Fruit fly (Drosophila melanogaster) whole organism, larva: Measurements from ENCODE around the gene Phyhd1.

ENCODE experiments used
- noc ChIP-seq: fragments of 200-800 bp; sonication (Bioruptor generic); optimal IDR thresholded peaks from 3 replicates; lab custom pipeline; 2019; ENCODE audit warnings: missing biosample characterization, mild to moderate bottlenecking, missing genetic modification characterization, moderate library complexity

Gene Phyhd1

dm6 chr3R:10656578-10656977 is 24.1 kb downstream of the Phyhd1 start:
- TF ChIP-seq noc (tag; lab: Kevin White, UChicago) = no peak

- TF ChIP-seq noc (tag; lab: Kevin White, UChicago) = no peak
These were observed 24.8 kb downstream of the Phyhd1 start for dm6 chr3R:10655968-10656367.

DNA sequence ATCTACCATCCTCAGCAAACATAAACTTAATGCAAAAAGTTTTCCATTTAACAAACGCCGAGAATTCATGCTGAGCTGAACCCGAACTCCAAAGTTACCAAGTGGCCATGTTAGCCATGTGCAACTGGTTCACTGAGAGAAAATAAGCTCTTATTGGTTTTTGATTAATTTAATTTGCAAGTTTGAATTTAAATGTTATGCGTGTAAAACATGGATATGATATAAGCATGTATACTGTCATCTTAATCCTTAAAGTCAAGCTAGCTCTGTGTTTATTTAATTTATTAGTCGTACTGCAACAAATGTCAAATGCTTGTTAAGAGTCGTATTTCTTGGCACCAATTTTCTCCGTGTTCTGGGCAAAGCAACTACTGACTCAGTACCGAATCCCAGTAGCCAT is 26.1 kb downstream of the Phyhd1 start:
- TF ChIP-seq noc (tag; lab: Kevin White, UChicago) = no peak

DNA sequence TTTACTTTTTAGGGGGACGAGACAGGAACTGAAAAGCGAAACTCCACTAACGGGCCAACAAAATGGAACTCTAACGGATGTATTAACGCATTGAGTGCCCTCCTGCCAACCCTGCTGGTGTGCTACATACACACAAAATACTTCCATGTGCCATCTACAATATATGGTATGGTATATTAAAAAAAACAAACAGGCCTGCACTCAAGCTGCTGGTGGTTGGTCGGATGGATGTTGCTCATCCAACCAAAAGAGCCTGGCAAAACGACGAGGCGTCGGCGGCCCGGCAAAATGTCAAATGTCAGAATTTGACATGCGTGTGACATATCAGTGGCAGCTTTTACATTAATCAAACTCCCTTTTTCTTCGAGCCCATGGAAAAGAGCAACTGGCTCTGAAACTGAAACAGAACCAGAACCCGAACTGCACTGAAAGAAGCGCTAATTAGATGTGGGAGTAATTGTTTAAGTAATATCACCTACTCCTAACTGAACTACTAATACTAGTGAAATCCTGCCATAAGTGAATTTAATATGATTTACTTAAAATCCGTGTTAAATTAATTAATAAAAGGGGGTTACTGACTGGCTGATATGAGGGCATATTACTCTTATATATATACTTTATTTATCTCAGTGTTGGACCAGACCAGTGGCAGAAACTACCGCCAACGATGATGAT is 29.9 kb downstream of the Phyhd1 start:
- no peak for TF ChIP-seq noc (tag; lab: Kevin White, UChicago)

dm6 chr3R:10648556-10649181 is 32.1 kb downstream of the Phyhd1 start:
- TF ChIP-seq noc (tag; lab: Kevin White, UChicago) = no peak

dm6 chr3R:10647171-10647570 is 33.6 kb downstream of the Phyhd1 start:
- TF ChIP-seq noc (tag; lab: Kevin White, UChicago) = no peak

- no peak for TF ChIP-seq noc (tag; lab: Kevin White, UChicago)
These were observed 35.2 kb downstream of the Phyhd1 start for dm6 chr3R:10645508-10645907.

dm6 chr3R:10643077-10643784 is 37.5 kb downstream of the Phyhd1 start:
- TF ChIP-seq noc (tag; lab: Kevin White, UChicago) = peak; percentile 90

DNA sequence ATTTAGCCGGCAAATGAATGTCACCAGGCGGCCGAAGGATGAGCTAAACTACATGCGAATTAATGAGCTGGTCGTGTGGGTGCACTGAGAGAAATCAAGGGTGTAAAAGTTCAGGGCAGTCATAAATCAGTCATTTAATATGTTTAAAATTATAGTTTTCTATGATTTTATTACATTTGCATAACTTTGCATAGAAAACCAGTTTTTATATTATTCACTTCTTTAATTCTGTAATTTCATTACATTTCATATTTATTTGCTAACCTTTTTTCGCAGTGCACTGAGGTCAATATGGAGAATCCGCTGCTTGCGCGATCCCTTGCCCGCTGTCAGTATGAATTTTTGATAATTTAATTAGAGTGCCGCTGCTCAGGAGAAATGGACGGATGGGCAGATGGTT is 39.4 kb downstream of the Phyhd1 start:
- no peak for TF ChIP-seq noc (tag; lab: Kevin White, UChicago)

DNA sequence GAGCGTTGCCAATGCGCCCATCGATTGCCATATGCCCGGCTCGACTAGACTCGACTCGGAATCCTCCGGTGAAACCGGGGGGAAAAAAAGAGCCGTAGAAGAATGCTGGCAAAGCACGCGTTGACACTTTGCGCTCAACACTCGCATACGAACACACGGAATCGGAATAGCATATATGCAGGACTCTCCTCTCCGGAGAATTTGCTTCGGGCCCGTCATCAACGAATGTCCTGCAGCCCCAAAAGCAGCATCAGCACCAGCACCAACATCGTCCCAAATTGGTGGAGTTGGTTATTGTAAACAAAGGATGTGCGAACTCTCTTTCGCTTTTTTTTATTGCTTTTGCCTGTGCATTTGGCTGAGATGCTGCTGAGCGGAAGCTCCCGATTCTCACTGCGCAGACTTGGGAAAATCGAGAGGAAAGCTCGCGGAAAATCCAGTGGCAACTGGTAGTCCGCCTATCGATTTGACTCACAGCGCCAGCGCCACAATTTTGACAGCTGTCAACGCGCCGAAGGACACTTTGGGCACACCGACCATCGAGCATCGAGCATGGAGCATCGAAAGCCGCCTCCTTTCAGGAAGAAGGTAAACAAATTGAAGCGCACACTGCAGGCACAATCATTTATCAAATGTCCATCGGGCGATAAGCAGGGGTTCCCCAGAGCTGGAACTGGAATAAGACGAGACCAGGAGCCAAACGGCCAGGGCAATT is 40.0 kb downstream of the Phyhd1 start:
- TF ChIP-seq noc (tag; lab: Kevin White, UChicago) = no peak

DNA sequence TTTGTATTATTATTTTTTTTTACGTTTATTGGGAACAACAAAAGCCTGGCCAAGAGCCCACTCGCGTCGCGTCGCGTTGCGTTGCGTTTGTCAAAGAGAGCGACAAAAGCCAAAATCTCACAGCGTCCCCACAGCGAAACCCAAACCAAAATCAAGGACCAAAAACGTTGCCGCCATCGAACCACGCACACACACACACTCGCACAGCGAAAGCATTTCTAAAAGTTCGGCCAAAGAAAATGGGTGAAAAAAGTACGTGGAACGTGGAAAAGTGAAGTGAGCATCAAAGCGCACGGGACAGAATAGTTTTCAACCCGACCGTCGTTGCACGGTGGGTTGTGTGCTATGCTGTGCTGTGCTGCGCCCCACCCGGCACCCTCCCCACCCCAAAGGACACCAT is 41.3 kb downstream of the Phyhd1 start, which contains the start of gene hth:
hth (minus strand) TSS at position 101 of the 400 bp plus-strand sequence.
- no peak for TF ChIP-seq noc (tag; lab: Kevin White, UChicago)

- no peak for TF ChIP-seq noc (tag; lab: Kevin White, UChicago)
These were observed 41.9 kb downstream of the Phyhd1 start for dm6 chr3R:10638641-10639348.

DNA sequence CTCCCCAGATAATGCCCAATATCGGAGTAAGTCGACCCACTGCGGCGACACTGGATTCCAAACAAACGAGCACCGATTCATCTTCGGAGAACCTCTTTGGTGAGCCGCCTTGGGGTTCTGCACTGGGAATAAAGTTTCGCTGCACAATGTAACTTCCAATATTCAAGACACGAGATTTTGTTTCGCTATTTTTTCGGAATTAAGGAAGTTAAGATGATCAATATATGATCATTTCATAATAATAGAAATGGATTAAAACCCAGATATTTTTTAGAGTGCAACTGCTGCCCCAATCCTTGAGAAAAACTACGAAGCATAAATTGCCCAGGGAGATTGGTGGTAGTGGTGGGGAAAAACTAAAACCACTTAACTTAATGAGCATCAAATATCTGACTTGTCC is 44.7 kb downstream of the Phyhd1 start:
- TF ChIP-seq noc (tag; lab: Kevin White, UChicago) = no peak

dm6 chr3R:10633855-10634254 is 46.9 kb downstream of the Phyhd1 start:
- no peak for TF ChIP-seq noc (tag; lab: Kevin White, UChicago)

DNA sequence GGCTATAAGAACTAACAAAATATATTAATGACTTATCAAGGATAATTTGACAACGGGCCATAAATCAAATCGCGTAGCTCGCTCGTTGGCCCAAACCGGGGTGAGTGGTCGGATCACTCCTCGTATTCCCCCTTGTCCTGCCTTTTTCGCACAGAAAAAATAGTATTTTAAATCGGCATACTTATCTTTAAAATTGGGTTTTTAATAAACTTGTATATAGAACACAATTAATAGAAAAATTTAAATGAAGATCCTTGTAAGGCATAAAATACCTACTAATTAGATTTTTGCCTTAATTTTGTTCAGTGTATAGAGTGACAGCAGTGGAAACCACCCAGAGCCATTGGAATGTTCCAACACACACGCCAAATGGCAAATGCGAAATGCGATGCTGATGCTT is 48.9 kb downstream of the Phyhd1 start:
- TF ChIP-seq noc (tag; lab: Kevin White, UChicago) = no peak
